Fruit fly (Drosophila melanogaster): ENCODE data around the gene CG11663.

The CG11663 gene

dm6 chrX:935049-935900 lies 41.0 kb downstream of the CG11663 start, which contains the start of gene TRAM (continued):
- TF ChIP-seq CG18011 (GFP tag; optimal IDR thresholded peaks at IDR 0.05): peak; percentile 92
- peak; percentile 98 for TF ChIP-seq NFAT (GFP tag; IDR thresholded peaks at IDR 0.05)
- TF ChIP-seq HmgD (GFP tag; optimal IDR thresholded peaks at IDR 0.05): peak; percentile 98
- peak; percentile 72 for TF ChIP-seq pfk (GFP tag; optimal IDR thresholded peaks at IDR 0.05)
- peak; percentile 69 for TF ChIP-seq hbn (GFP tag; IDR thresholded peaks at IDR 0.05; ENCODE audit: partially characterized antibody)
- TF ChIP-seq pho (GFP tag; optimal IDR thresholded peaks at IDR 0.05): peak; percentile 98
- peak; percentile 92 for TF ChIP-seq Neu2 (GFP tag; optimal IDR thresholded peaks at IDR 0.05; ENCODE audit: borderline replicate concordance)
- peak; percentile 96 for TF ChIP-seq odd (GFP tag; optimal IDR thresholded peaks at IDR 0.05)
- peak; percentile 97 for TF ChIP-seq CG5245 (GFP tag; optimal IDR thresholded peaks at IDR 0.05)
- peak; percentile 71 for TF ChIP-seq ato (GFP tag; IDR thresholded peaks at IDR 0.05; ENCODE audit: partially characterized antibody)
- TF ChIP-seq Abd-B (GFP tag; optimal IDR thresholded peaks at IDR 0.05): peak; percentile 97
- peak; percentile 97 for TF ChIP-seq CG3838 (GFP tag; optimal IDR thresholded peaks at IDR 0.05)
- TF ChIP-seq zen2 (GFP tag; IDR thresholded peaks at IDR 0.05; ENCODE audit: partially characterized antibody): peak; percentile 67
- TF ChIP-seq dm (GFP tag; optimal IDR thresholded peaks at IDR 0.05): peak; percentile 98
- TF ChIP-seq NC2α (GFP tag; optimal IDR thresholded peaks at IDR 0.05): peak; percentile 98
- TF ChIP-seq Bdp1 (GFP tag; optimal IDR thresholded peaks at IDR 0.05): peak; percentile 93
- TF ChIP-seq inv (GFP tag; IDR thresholded peaks at IDR 0.05; ENCODE audit: partially characterized antibody): peak; percentile 74
- peak; percentile 94 for TF ChIP-seq CG7987 (GFP tag; optimal IDR thresholded peaks at IDR 0.05)
- TF ChIP-seq CG31388 (GFP tag; optimal IDR thresholded peaks at IDR 0.05): peak; percentile 91
- peak; percentile 98 for TF ChIP-seq CG12744 (GFP tag; optimal IDR thresholded peaks at IDR 0.05)
- peak; percentile 97 for TF ChIP-seq CrebB (tag; optimal IDR thresholded peaks at IDR 0.05)
- TF ChIP-seq CG1603 (tag; optimal IDR thresholded peaks at IDR 0.05): peak; percentile 97
- peak; percentile 96 for TF ChIP-seq sim (GFP tag; IDR thresholded peaks at IDR 0.05)
- peak; percentile 97 for TF ChIP-seq kni (GFP tag; optimal IDR thresholded peaks at IDR 0.05)
- peak; percentile 96 for TF ChIP-seq CG17385 (GFP tag; optimal IDR thresholded peaks at IDR 0.05)
- TF ChIP-seq Dref (GFP tag; IDR thresholded peaks at IDR 0.05): peak; percentile 49; the same call in 1 of the 2 replicates
- TF ChIP-seq HLHmδ (GFP tag; optimal IDR thresholded peaks at IDR 0.05): peak; percentile 29
- peak; percentile 97 for TF ChIP-seq CG17361 (GFP tag; IDR thresholded peaks at IDR 0.05)
- TF ChIP-seq disco-r (GFP tag; optimal IDR thresholded peaks at IDR 0.05): peak; percentile 97
- peak; percentile 97 for TF ChIP-seq az2 (GFP tag; optimal IDR thresholded peaks at IDR 0.05)
- TF ChIP-seq run (tag; optimal IDR thresholded peaks at IDR 0.05): peak; percentile 89
- TF ChIP-seq sr (GFP tag; IDR thresholded peaks at IDR 0.05): peak; percentile 97
- peak; percentile 92 for TF ChIP-seq CG11560 (tag; IDR thresholded peaks at IDR 0.05)
- peak; percentile 96 for TF ChIP-seq repo (GFP tag; optimal IDR thresholded peaks at IDR 0.05)
- TF ChIP-seq CkIIα-i1 (GFP tag; IDR thresholded peaks at IDR 0.05): peak; percentile 91
- TF ChIP-seq Atf-2 (GFP tag; optimal IDR thresholded peaks at IDR 0.05): peak; percentile 97
- TF ChIP-seq CG2116 (GFP tag; optimal IDR thresholded peaks at IDR 0.05): peak; percentile 87
- TF ChIP-seq CG33557 (GFP tag; optimal IDR thresholded peaks at IDR 0.05): peak; percentile 98
- TF ChIP-seq CG12391 (tag; optimal IDR thresholded peaks at IDR 0.05): peak; percentile 98
- peak; percentile 99 for TF ChIP-seq ara (GFP tag; IDR thresholded peaks at IDR 0.05)
- peak; percentile 68 for TF ChIP-seq CG15479 (GFP tag; optimal IDR thresholded peaks at IDR 0.05)
- TF ChIP-seq CG6254 (GFP tag; optimal IDR thresholded peaks at IDR 0.05): peak; percentile 94
- peak; percentile 98 for TF ChIP-seq Lhr (GFP tag; optimal IDR thresholded peaks at IDR 0.05)
- TF ChIP-seq CG16815 (GFP tag; optimal IDR thresholded peaks at IDR 0.05): peak; percentile 98
- peak; percentile 99 for TF ChIP-seq Drgx (GFP tag; IDR thresholded peaks at IDR 0.05)
- TF ChIP-seq dmrt99B (tag; optimal IDR thresholded peaks at IDR 0.05): peak; percentile 98
- peak; percentile 96 for TF ChIP-seq NK7.1 (GFP tag; optimal IDR thresholded peaks at IDR 0.05)
- peak; percentile 98 for TF ChIP-seq tgo (GFP tag; IDR thresholded peaks at IDR 0.05)
